Worm (Caenorhabditis elegans): ENCODE data around the gene D1079.1.

Gene D1079.1

ce11 chrX:4413206-4413605, 10.3 kb downstream of the D1079.1 start:
- TF ChIP-seq cey-2 (tag; optimal IDR thresholded peaks at IDR 0.05; ENCODE audit: borderline replicate concordance, insufficient read depth) (no peak), nhr-102 (tag; optimal IDR thresholded peaks at IDR 0.05) (no peak), unc-62 (GFP tag; optimal IDR thresholded peaks at IDR 0.05 in 1 of 2) (peak in 1 of 2 experiments; percentile 66), unc-62 (tag; optimal IDR thresholded peaks at IDR 0.05) (no peak), nhr-25 (tag; optimal IDR thresholded peaks at IDR 0.05; ENCODE audit: borderline replicate concordance, insufficient read depth) (no peak), mdl-1 (tag; optimal IDR thresholded peaks at IDR 0.05) (no peak), aha-1 (tag) (peak; percentile 27), set-16 (GFP tag; IDR thresholded peaks at IDR 0.05) (peak; percentile 63), F26F4.8 (GFP tag; conservative IDR thresholded peaks at IDR 0.05) (no peak), egl-43 (GFP tag; IDR thresholded peaks at IDR 0.05) (0 out of 2 replicates have a peak, but pooled peaks have one; percentile 57)

DNA sequence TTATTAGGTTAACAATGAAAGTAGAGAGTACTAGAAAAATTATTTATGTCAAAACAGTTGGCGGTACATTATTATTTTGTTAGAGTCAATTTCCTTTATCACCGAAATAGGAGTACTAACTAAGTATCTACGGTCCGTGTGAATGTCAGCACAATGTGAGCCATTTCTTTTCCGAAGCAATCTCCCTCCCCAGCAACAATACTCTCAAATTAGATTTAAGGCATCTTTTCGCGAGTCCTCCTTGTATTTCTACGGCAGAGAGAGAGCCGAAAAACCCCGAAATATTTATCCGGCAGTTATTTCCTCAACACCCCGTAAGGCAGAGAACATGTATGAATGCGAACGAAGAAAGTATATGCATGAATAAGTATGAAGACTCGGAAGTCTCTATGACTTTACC, 12.3 kb downstream of the D1079.1 start:
- TF ChIP-seq nhr-10 (tag; optimal IDR thresholded peaks at IDR 0.05) (no peak), ztf-11 (tag; optimal IDR thresholded peaks at IDR 0.05) (no peak), Y75B8A.6 (GFP tag; IDR thresholded peaks at IDR 0.05) (no peak), cey-2 (tag; optimal IDR thresholded peaks at IDR 0.05; ENCODE audit: borderline replicate concordance, insufficient read depth) (no peak), hif-1 (tag; optimal IDR thresholded peaks at IDR 0.05) (no peak), fkh-10 (GFP tag; optimal IDR thresholded peaks at IDR 0.05) (peak; percentile 49), lin-1 (GFP tag; IDR thresholded peaks at IDR 0.05) (no peak)

ce11 chrX:4418751-4419150, 15.8 kb downstream of the D1079.1 start, which contains the start of gene dop-1:
Gene dop-1, minus strand, starts transcription at chrX:4418851.
- no peak for TF ChIP-seq Y48G9A.11 (GFP tag; IDR thresholded peaks at IDR 0.05)
- peak; percentile 46 for TF ChIP-seq aha-1 (tag)

DNA sequence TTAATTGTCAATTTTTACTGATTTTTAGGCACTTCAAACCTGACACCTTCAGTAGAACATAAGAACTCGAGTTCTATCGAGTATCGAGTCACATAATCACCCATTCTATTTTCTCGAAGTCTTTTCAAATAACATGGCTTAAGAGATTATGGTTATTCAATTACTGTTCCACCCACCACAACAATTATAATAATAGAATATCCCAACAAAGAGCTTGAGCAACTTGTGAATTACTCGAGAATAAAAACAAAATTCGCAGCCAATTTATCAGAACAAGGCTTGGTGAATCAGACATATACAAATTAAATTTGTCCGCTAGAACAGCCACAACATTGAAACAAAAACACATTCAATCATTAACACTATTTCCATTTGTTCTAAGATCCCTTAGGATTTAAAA, 21.3 kb downstream of the D1079.1 start:
- TF ChIP-seq dmd-9 (GFP tag; IDR thresholded peaks at IDR 0.05) (no peak), fkh-10 (GFP tag; optimal IDR thresholded peaks at IDR 0.05) (peak; percentile 39), ces-1 (GFP tag; optimal IDR thresholded peaks at IDR 0.05) (peak; percentile 13)

ce11 chrX:4426496-4426895, 23.5 kb downstream of the D1079.1 start:
- TF ChIP-seq fkh-10 (GFP tag; optimal IDR thresholded peaks at IDR 0.05) (peak; percentile 64), ZK337.2 (GFP tag; IDR thresholded peaks at IDR 0.05) (no peak)

ce11 chrX:4427387-4427786, 24.4 kb downstream of the D1079.1 start:
- no peak for TF ChIP-seq F49E8.2 (tag; optimal IDR thresholded peaks at IDR 0.05; ENCODE audit: borderline replicate concordance)
- TF ChIP-seq unc-62 (GFP tag; optimal IDR thresholded peaks at IDR 0.05 in 1 of 2): peak in 1 of 2 experiments; percentile 96
- no peak for TF ChIP-seq unc-62 (tag; optimal IDR thresholded peaks at IDR 0.05)
- no peak for TF ChIP-seq ceh-62 (tag; optimal IDR thresholded peaks at IDR 0.05)
- TF ChIP-seq egl-43 (GFP tag; IDR thresholded peaks at IDR 0.05): no peak
- no peak for TF ChIP-seq lin-39 (tag; optimal IDR thresholded peaks at IDR 0.05)

- TF ChIP-seq duxl-1 (tag; optimal IDR thresholded peaks at IDR 0.05; ENCODE audit: poor library complexity): no peak
- peak in 1 of 2 experiments; percentile 82 for TF ChIP-seq unc-62 (GFP tag; optimal IDR thresholded peaks at IDR 0.05 in 1 of 2)
- TF ChIP-seq unc-62 (tag; optimal IDR thresholded peaks at IDR 0.05): no peak
Observed at ce11 chrX:4429364-4429763, 26.4 kb downstream of the D1079.1 start.

- TF ChIP-seq hlh-30 (tag; optimal IDR thresholded peaks at IDR 0.05; ENCODE audit: insufficient read depth) (no peak), lin-15B (tag; optimal IDR thresholded peaks at IDR 0.05) (no peak), nhr-28 (tag; optimal IDR thresholded peaks at IDR 0.05) (no peak), Y75B8A.6 (GFP tag; IDR thresholded peaks at IDR 0.05) (no peak), fkh-10 (GFP tag; optimal IDR thresholded peaks at IDR 0.05) (peak; percentile 28), unc-130 (GFP tag; optimal IDR thresholded peaks at IDR 0.05) (no peak), unc-62 (GFP tag; optimal IDR thresholded peaks at IDR 0.05 in 1 of 2) (peak in 1 of 2 experiments; percentile 84), unc-62 (tag; optimal IDR thresholded peaks at IDR 0.05) (no peak), nhr-111 (GFP tag; optimal IDR thresholded peaks at IDR 0.05) (no peak), F44E2.7 (GFP tag; IDR thresholded peaks at IDR 0.05) (no peak), ceh-20 (GFP tag; IDR thresholded peaks at IDR 0.05) (no peak), R02D3.7 (tag; optimal IDR thresholded peaks at IDR 0.05) (no peak), ZK337.2 (GFP tag; IDR thresholded peaks at IDR 0.05) (no peak), lsy-2 (tag; optimal IDR thresholded peaks at IDR 0.05) (peak in 1 of 2 experiments; percentile 3), aha-1 (tag) (no peak)
Observed at ce11 chrX:4434577-4434976, 31.6 kb downstream of the D1079.1 start.
